Fruit fly (Drosophila melanogaster) whole organism, adult: ENCODE measurements around the gene CG6163.

Experiments used
- CG7045 ChIP-seq: fragments of 200-800 bp; sonication (Bioruptor generic); optimal IDR thresholded peaks from 2 replicates; lab custom pipeline; 2017; ENCODE audit warnings: missing biosample characterization, mild to moderate bottlenecking, missing genetic modification characterization
- CG7101 ChIP-seq: fragments of 200-800 bp; sonication (Bioruptor generic); optimal IDR thresholded peaks from 2 replicates; lab custom pipeline; 2018; ENCODE audit warnings: missing biosample characterization, mild to moderate bottlenecking, missing genetic modification characterization, moderate library complexity
- cic ChIP-seq: fragments of 200-800 bp; sonication (Bioruptor generic); optimal IDR thresholded peaks from 2 replicates; lab custom pipeline; 2017; ENCODE audit warnings: missing biosample characterization, mild to moderate bottlenecking, missing genetic modification characterization, moderate library complexity
- pad ChIP-seq: fragments of 200-800 bp; sonication (Bioruptor generic); optimal IDR thresholded peaks from 3 replicates; lab custom pipeline; 2017; ENCODE audit warnings: missing biosample characterization, missing genetic modification characterization, mild to moderate bottlenecking, moderate library complexity, missing genetic modification reagents

DNA sequence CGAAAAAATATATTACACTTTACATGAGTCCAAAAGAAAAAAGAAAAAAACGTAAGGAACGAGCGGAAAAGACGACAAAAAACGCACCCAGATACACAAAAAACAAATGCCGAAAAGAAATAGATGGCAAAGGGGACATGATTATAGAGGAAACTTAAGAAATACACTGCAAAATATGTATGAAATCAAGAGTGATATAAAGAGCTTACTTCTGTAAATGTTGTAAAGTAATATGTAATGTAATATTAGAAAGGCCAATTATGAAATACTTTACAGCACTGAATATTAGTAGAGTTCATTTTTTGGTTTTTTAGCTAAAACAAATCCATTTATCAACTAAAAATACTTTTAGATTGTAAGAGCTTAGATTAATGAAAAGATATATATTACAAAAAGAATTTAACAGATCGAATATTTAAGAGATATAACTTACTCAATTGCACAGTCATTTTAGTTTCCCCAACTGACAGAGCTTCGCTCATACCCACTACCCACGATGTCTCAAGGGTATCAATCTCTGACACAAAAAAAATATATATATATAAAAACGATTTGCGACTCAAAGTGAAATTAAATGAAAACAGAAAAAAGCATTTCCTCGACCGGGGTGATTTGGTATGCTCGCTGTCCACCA, 20.3 kb upstream of the CG6163 start:
- TF ChIP-seq pad (GFP tag; lab: Kevin White, UChicago) (no peak), CG7045 (no peak), cic (GFP tag; lab: Kevin White, UChicago) (no peak), CG7101 (tag; lab: Kevin White, UChicago) (no peak)
